Worm (Caenorhabditis elegans): ENCODE data around the gene sec-15.

- TF ChIP-seq lsy-2 (tag; optimal IDR thresholded peaks at IDR 0.05): no peak
- no peak for TF ChIP-seq lin-39 (tag; optimal IDR thresholded peaks at IDR 0.05)
- no peak for TF ChIP-seq snpc-4 (tag; optimal IDR thresholded peaks at IDR 0.05)
Measured at ce11 chrX:8878709-8879108, 43.2 kb upstream of the sec-15 start.

All from whole organism, L1 larva.